Fruit fly (Drosophila melanogaster): ENCODE results near the gene Cdc16.

Cdc16 gene

DNA sequence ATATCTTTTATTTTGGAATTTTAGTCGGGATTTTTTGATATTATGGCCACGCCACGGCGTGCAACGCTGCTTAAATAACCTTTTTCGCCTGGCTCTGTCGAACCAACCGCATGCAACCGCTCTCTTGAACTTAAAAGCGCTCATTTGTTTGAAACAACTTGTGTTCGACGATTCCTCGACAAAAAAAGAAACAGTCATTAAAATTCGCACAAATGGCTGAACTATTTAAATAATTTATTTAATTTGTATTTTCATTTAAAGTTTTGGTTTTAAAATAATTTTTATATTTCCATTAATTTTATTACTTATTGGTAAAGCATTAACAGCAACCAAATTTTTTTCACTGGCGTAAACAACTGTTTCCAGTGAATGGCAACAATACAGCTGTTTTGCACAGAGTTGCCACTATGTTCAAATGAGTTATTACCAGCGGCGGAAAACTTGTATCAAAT is at the start of gene Cdc16, which contains the start of gene orb:
Gene Cdc16, plus strand, starts transcription at position 396 of the 452 bp plus-strand sequence.
Gene orb, minus strand, starts transcription at position 51 of the 452 bp plus-strand sequence.
- TF ChIP-seq h (optimal IDR thresholded peaks at IDR 0.05) (no peak), Myc (optimal IDR thresholded peaks at IDR 0.05) (no peak), psq (optimal IDR thresholded peaks at IDR 0.05) (no peak), ttk (optimal IDR thresholded peaks at IDR 0.05) (no peak), insv (optimal IDR thresholded peaks at IDR 0.05) (no peak), Sin3A (optimal IDR thresholded peaks at IDR 0.05) (no peak)

DNA sequence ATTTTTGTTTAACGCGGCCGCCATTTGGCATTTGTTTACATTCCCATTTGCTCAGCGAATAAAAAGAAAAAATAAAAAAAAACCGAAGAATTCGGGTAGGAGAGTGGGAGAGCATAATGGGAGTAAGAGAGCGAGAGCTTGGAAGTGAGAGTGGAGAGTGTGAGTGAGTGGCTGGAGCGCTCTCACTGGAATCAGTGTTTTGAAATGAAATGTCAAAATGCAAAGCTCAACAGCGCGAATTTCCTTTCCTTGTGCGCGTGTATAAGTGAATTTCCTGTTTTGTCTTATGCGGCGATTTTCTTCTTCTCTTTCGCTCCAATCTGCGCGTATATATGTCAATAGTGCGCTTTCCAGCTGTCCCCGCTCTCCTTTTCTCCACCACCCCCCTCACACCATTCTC is 42.0 kb upstream of the Cdc16 start:
- TF ChIP-seq Sin3A (optimal IDR thresholded peaks at IDR 0.05) (no peak), Myc (optimal IDR thresholded peaks at IDR 0.05) (no peak), h (optimal IDR thresholded peaks at IDR 0.05) (no peak), ttk (optimal IDR thresholded peaks at IDR 0.05) (no peak), insv (optimal IDR thresholded peaks at IDR 0.05) (no peak), psq (optimal IDR thresholded peaks at IDR 0.05) (no peak)

DNA sequence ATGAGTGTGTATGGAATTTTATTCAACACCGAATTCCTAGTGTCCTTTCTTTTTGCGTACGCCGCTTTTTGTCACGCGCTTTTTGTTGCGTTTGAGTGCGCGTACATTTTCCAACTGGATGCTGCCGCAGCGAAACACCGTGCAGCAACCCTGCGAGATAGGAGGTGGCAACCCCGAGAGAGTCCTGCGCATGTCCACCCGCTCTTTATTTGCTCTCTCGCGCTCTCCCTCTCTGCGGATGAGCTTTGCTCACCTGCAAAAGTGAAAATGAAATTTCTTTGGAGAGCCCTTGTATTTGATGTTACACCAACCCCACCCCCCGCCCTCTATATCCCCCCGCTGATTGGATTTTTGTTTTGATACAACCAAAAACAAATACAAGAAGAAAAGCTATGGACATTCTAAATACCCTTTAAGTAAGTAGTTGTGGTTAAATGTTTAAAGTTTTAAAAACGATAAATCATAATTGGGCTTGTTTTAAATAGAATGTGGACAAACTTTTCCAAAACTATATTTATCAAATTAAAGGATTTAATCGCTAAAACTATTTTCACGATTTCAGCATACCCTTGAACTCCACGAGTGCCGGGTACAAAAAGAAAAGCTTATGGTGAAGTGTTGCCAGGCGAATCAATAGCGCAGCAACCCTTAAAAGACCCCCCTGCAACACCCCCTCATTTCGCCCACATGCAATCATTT is 40.9 kb upstream of the Cdc16 start:
- no peak for TF ChIP-seq psq (optimal IDR thresholded peaks at IDR 0.05)
- TF ChIP-seq Sin3A (optimal IDR thresholded peaks at IDR 0.05), result no peak
- no peak for TF ChIP-seq h (optimal IDR thresholded peaks at IDR 0.05)
- TF ChIP-seq ttk (optimal IDR thresholded peaks at IDR 0.05), result no peak
- TF ChIP-seq insv (optimal IDR thresholded peaks at IDR 0.05), result no peak
- no peak for TF ChIP-seq Myc (optimal IDR thresholded peaks at IDR 0.05)

DNA sequence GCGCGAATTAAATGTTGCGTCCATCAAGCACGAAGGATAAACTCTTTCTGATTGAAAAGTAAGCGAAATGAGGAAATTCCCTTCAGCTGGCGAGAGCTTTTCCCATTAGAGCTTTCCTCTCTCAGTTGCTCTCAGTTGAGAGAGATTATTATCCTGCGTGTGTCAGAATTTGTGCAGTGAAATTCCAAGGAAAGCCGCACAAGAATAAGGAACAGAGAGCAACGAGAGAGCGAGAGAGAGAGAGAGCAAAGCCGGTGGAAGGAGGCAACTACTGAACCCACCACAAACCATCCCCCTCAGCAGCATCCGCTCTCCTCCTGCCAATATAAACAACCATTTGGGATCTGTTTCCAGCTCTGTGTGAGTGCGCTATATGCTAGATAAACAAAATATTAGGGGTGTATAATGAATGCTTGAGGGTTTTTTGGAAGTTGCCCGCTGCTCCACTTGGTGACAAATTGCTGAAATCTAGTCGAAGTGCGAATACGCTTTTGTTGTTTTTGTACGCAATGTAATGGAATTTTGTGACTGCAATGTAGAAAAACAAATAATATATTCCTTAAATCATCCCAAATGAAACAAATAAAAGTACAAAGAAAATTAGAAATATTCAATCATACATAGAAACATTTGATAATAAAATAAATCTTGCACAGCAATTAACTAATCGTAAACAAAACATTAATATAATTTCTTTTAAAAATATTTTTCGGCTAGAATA is 32.0 kb upstream of the Cdc16 start, which contains the start of gene CG4467:
Gene CG4467, minus strand, starts transcription at position 51 of the 721 bp plus-strand sequence.
- no peak for TF ChIP-seq psq (optimal IDR thresholded peaks at IDR 0.05)
- TF ChIP-seq h (optimal IDR thresholded peaks at IDR 0.05), result no peak
- no peak for TF ChIP-seq ttk (optimal IDR thresholded peaks at IDR 0.05)
- no peak for TF ChIP-seq insv (optimal IDR thresholded peaks at IDR 0.05)
- TF ChIP-seq Sin3A (optimal IDR thresholded peaks at IDR 0.05), result no peak
- no peak for TF ChIP-seq Myc (optimal IDR thresholded peaks at IDR 0.05)

DNA sequence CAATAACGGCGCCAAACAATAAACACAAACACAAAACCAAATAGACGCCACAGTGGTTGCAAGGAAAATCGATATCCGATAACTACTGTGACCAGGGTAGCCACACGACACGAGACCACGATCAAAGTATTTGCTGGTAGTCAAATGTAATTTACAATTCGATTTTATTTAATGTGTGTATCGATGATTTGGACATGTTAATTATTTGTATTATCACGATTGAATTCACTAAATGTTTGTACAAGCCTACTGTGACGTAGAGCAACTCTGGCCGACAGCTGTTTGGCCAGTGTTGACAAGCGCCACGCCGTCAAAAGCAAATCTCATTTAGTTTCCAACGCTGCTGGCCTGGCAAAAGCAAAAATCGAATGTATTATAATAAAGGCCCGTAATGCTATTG is 29.7 kb upstream of the Cdc16 start, which contains the start of the genes Rad60 and EloA:
Gene Rad60, minus strand, starts transcription at position 222 of the 400 bp plus-strand sequence.
Gene EloA, plus strand, starts transcription at position 308 of the 400 bp plus-strand sequence.
- no peak for TF ChIP-seq Sin3A (optimal IDR thresholded peaks at IDR 0.05)
- TF ChIP-seq ttk (optimal IDR thresholded peaks at IDR 0.05), result no peak
- TF ChIP-seq Myc (optimal IDR thresholded peaks at IDR 0.05), result no peak
- TF ChIP-seq psq (optimal IDR thresholded peaks at IDR 0.05), result no peak
- no peak for TF ChIP-seq insv (optimal IDR thresholded peaks at IDR 0.05)
- no peak for TF ChIP-seq h (optimal IDR thresholded peaks at IDR 0.05)

DNA sequence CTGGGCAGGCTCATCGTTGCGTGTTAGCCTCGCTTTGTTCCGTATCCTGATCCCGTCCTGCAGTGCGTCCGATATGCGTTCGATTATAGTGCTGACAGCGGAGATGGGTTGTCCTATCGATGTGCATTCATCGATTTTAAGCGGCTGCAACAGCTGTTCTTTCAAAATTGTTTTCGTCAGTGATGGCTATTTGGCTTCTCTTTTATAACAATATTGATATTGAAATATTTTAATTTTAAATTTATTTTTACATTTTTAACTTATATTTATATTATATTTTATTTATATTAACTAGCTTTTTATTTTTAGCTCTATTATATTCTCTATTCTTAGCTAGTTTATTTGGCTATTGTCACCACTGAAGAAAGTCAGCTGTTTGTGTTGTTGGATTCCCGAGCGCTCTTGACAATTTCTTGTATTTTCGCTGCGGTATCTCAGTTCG is 23.0 kb upstream of the Cdc16 start, which contains the start of the genes wda and Pex11c:
Gene wda, minus strand, starts transcription at position 102 of the 442 bp plus-strand sequence.
Gene Pex11c, plus strand, starts transcription at position 380 of the 442 bp plus-strand sequence.
- TF ChIP-seq ttk (optimal IDR thresholded peaks at IDR 0.05) (no peak), Myc (optimal IDR thresholded peaks at IDR 0.05) (no peak), h (optimal IDR thresholded peaks at IDR 0.05) (no peak)

DNA sequence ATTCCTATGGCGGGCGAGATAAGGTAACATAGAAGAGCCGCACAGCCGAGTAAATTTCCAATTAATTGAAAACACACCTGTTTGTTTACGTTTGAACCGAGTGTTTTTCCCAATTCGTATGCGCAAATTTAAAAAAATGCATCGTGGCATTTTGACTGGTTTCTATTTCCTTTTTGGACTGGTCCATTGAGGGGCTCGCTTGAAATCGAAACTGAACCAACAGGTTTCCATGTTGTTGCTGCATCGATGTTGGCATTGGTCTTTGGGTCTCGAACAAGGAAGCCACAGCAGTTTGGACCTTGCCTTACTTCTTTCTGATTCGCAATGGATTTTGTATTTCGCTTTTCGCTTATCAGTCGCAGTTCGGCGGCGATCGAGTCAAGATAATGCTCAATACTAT is 22.5 kb upstream of the Cdc16 start:
- TF ChIP-seq h (optimal IDR thresholded peaks at IDR 0.05) (no peak), ttk (optimal IDR thresholded peaks at IDR 0.05) (no peak), Sin3A (optimal IDR thresholded peaks at IDR 0.05) (no peak), insv (optimal IDR thresholded peaks at IDR 0.05) (no peak), Myc (optimal IDR thresholded peaks at IDR 0.05) (no peak), psq (optimal IDR thresholded peaks at IDR 0.05) (no peak)

DNA sequence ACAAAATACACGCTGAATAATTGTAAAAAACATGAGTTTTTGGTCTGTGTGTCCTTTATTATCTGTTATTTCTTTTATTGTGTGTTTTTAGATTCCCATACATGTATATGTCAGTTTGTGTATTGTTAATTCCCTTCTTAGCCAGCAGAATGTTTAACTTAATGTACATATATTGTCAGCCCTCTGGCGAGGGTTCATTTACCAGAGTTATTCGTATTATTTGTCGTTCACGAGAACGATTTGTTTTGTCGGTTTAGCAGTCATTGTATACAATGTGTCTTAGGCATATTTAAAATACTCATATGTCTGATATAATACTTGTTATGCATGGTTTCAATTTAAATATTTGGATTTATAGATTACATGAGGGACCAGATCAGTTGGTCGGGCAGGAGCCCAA is 20.4 kb upstream of the Cdc16 start:
- TF ChIP-seq ttk (optimal IDR thresholded peaks at IDR 0.05) (no peak), psq (optimal IDR thresholded peaks at IDR 0.05) (no peak), Myc (optimal IDR thresholded peaks at IDR 0.05) (no peak), Sin3A (optimal IDR thresholded peaks at IDR 0.05) (no peak), insv (optimal IDR thresholded peaks at IDR 0.05) (no peak), h (optimal IDR thresholded peaks at IDR 0.05) (no peak)

DNA sequence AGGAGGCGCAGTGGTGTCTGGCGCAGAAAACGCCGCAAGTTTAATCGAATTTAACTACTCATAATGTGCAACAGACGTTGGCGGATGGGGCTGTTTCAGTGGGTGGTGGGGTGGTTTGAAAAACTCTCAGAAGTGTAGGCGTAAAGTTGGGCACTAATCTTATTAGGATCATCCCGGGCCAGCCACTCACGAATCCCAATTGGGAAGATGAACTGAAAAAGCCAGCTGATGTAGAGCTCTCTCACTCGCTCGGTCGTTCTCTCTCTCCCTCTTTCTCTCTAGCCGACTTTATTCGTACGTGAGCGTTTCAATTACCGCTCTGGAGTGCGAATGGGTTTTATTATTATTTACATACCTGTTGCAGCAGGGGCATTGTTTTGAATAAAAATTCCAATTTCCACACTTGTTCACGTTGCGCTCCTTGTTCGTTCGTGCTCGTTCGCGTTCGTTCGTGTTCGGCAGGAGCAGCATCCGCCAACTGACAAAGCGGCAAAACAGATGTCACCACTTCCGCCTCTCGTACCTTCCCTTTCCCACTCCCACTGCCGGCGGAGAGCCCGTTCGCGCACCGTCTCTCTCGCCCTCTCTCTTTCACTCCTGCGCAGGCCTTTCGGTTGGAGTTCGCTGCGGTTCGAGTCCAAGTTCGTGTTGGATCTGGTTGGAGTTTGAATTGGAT is 2.2 kb upstream of the Cdc16 start:
- TF ChIP-seq Sin3A (optimal IDR thresholded peaks at IDR 0.05), result no peak
- TF ChIP-seq ttk (optimal IDR thresholded peaks at IDR 0.05), result no peak
- TF ChIP-seq psq (optimal IDR thresholded peaks at IDR 0.05), result no peak
- TF ChIP-seq Myc (optimal IDR thresholded peaks at IDR 0.05), result no peak
- TF ChIP-seq insv (optimal IDR thresholded peaks at IDR 0.05), result no peak

DNA sequence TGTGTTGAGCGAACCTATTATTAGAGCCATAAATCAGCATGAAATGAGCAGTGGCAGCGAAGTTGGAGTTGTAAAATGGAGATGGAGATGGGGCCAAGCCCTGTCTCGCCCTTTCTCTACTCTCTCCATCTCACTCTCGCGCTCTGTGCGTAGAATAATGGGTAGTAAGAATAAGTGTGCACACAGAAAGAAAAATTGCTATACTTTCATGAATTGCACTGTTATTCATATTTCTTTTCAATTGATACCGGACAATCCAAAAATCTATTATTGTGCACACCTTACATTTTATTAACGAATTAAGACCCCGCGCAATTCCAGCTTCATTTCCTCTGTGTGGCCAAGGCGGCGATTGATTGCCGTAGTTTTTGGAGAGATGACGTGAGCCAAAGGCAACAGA is 1.2 kb upstream of the Cdc16 start:
- no peak for TF ChIP-seq psq (optimal IDR thresholded peaks at IDR 0.05)
- TF ChIP-seq insv (optimal IDR thresholded peaks at IDR 0.05), result no peak
- TF ChIP-seq h (optimal IDR thresholded peaks at IDR 0.05), result no peak
- no peak for TF ChIP-seq ttk (optimal IDR thresholded peaks at IDR 0.05)
- TF ChIP-seq Myc (optimal IDR thresholded peaks at IDR 0.05), result no peak
- TF ChIP-seq Sin3A (optimal IDR thresholded peaks at IDR 0.05), result no peak

DNA sequence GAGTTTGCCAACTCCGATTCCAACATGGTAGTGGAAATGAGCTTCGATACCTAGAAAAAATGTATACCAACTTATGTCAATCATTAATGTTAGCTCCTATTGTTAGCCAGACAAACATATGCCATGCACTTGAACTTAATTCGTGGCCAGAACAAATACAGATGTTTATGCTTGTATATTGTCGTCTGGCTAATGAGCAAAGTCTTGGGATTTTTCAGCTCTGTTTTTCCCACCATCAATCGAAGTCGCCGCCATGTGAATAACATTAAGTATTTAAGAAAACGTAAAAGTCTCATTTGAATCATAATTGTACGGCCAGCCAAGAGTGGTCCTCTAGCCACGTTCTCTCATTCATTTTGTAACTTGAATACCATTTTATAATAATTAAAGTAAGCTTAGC is 2.7 kb downstream of the Cdc16 start, which contains the start of gene CG6763:
Gene CG6763, plus strand, starts transcription at position 301 of the 400 bp plus-strand sequence.
- TF ChIP-seq Sin3A (optimal IDR thresholded peaks at IDR 0.05) (no peak), psq (optimal IDR thresholded peaks at IDR 0.05) (no peak), ttk (optimal IDR thresholded peaks at IDR 0.05) (no peak)

All from Kc167 (cell line).